Worm (Caenorhabditis elegans) whole organism, midembryonic: ENCODE data around the gene nhr-97.

Source experiments
- flt-1 ChIP-seq: fragments of 200-800 bp; sonication (Bioruptor generic); IDR thresholded peaks from 2 replicates; pipeline ENCODE4 v1.3.6; 2022; ENCODE audit warnings: missing genetic modification characterization, missing compliant biosample characterization
- med-1 ChIP-seq: sonication (generic microtip); optimal IDR thresholded peaks from 2 replicates; lab custom pipeline; 2017; ENCODE audit warnings: missing genetic modification characterization, mild to moderate bottlenecking, missing compliant biosample characterization, antibody characterized with exemption, missing genetic modification reagents; ENCODE audit not compliant: insufficient read depth
- ref-1 ChIP-seq: fragments of 200-800 bp; sonication (Bioruptor generic); conservative IDR thresholded peaks from 2 replicates; pipeline ENCODE4 v1.3.6; 2022; ENCODE audit warnings: missing genetic modification reagents, missing genetic modification characterization, missing compliant biosample characterization
- tab-1 ChIP-seq: fragments of 200-800 bp; sonication (Bioruptor generic); IDR thresholded peaks from 2 replicates; pipeline ENCODE4 v1.3.6; 2022; ENCODE audit warnings: missing genetic modification characterization, missing compliant biosample characterization
- ztf-23 ChIP-seq: fragments of 200-800 bp; sonication (Bioruptor generic); IDR thresholded peaks from 2 replicates; pipeline ENCODE4 v1.3.6; 2022; ENCODE audit warnings: missing genetic modification reagents, missing genetic modification characterization, missing compliant biosample characterization
- ztf-29 ChIP-seq: fragments of 200-800 bp; sonication (Bioruptor generic); IDR thresholded peaks from 2 replicates; pipeline ENCODE4 v1.3.6; 2022; ENCODE audit warnings: missing genetic modification reagents, missing genetic modification characterization, missing compliant biosample characterization

DNA sequence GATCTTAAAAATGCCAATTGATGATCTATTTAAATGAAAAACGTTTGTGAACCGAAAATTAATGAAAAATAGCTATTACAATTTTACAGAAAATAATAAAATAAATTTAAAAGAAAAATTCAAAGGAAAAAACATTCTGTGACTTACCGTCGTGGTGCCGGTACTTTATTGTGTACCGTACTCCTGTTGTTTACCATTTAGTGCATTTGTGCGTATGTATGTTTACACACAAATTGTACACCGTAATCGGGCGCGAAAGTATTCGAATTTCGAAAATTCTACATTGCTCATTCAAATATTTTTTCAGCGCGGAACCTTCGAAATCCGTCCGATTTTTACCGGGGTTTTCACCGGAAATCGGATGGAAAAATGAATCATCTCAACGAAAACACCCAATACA lies 20.6 kb downstream of the nhr-97 start, which contains the start of gene T13F2.6:
- no peak for TF ChIP-seq ref-1 (GFP tag; lab: Robert Waterston, UW)
- TF ChIP-seq ztf-29 (GFP tag; lab: Robert Waterston, UW): no peak
- no peak for TF ChIP-seq med-1
- no peak for TF ChIP-seq ztf-23
- no peak for TF ChIP-seq tab-1 (GFP tag; lab: Robert Waterston, UW)
- TF ChIP-seq flt-1 (GFP tag; lab: Robert Waterston, UW): no peak
